Worm (Caenorhabditis elegans): ENCODE measurements around the gene gadr-4.

Gene gadr-4

DNA sequence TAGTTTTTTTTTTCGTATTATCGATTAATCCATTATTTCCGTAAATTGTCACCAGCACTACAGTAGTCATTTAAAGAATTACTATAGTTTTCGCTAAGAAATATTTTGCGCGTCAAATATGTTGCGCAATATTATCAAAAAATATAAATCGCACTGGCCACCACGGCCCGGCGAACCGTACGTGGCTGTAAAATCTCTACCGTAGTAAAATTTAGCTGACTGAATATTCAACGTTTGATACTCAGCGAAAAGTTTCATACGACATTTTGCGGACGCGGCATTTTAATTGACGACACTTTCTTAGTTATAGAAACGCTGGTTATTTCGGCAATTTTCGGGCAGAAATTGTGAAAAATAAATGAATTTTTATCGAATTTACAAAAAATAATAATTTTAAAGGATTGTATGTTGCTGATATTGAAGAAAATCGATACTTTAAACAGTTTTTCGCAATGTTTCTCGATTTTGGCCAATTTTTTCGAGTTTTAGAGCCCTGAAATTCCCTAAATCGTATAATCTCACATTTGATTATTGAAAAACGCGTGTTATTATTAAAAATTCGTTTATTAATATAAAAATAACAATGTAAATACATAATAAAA is 14.4 kb downstream of the gadr-4 start (continued):
- TF ChIP-seq lsy-2 (tag; optimal IDR thresholded peaks at IDR 0.05) (peak; percentile 48 to 74), vab-7 (GFP tag; IDR thresholded peaks at IDR 0.05) (peak; percentile 97), dmd-8 (GFP tag; IDR thresholded peaks at IDR 0.05) (peak; percentile 75; the same call in 1 of the 2 replicates), mes-2 (tag; optimal IDR thresholded peaks at IDR 0.05; ENCODE audit: poor library complexity, severe bottlenecking) (peak; percentile 86), rbr-2 (tag; optimal IDR thresholded peaks at IDR 0.05) (peak; percentile 83), saeg-2 (GFP tag; IDR thresholded peaks at IDR 0.05) (peak; percentile 96), daf-19 (GFP tag; conservative IDR thresholded peaks at IDR 0.05) (peak; percentile 82), mep-1 (tag; optimal IDR thresholded peaks at IDR 0.05) (peak; percentile 28), nhr-48 (tag; optimal IDR thresholded peaks at IDR 0.05) (peak; percentile 40), nhr-102 (tag; optimal IDR thresholded peaks at IDR 0.05) (peak; percentile 91), zfp-3 (GFP tag; conservative IDR thresholded peaks at IDR 0.05) (peak; percentile 100), spr-1 (tag; optimal IDR thresholded peaks at IDR 0.05) (peak; percentile 68), arid-1 (GFP tag; conservative IDR thresholded peaks at IDR 0.05) (peak; percentile 94), lin-29 (GFP tag; IDR thresholded peaks at IDR 0.05) (peak; percentile 99)

ce11 chrII:4045396-4045795 is 17.0 kb downstream of the gadr-4 start, which contains the start of gene K07D4.2:
Gene K07D4.2, minus strand, starts transcription at chrII:4045496.
- TF ChIP-seq spr-1 (tag; optimal IDR thresholded peaks at IDR 0.05) (no peak), egl-27 (tag; optimal IDR thresholded peaks at IDR 0.05) (no peak), ama-1 (optimal IDR thresholded peaks at IDR 0.05) (no peak), unc-39 (tag; optimal IDR thresholded peaks at IDR 0.05) (no peak), vab-7 (GFP tag; IDR thresholded peaks at IDR 0.05) (no peak), snpc-1.2 (GFP tag; IDR thresholded peaks at IDR 0.05) (no peak), nhr-10 (tag; optimal IDR thresholded peaks at IDR 0.05) (no peak)

ce11 chrII:4044349-4044748 is 18.0 kb downstream of the gadr-4 start, which contains the start of gene rpn-11:
Gene rpn-11, minus strand, starts transcription at chrII:4044546.
- TF ChIP-seq unc-130 (GFP tag; optimal IDR thresholded peaks at IDR 0.05) (peak; percentile 60), T20F7.1 (GFP tag; optimal IDR thresholded peaks at IDR 0.05) (no peak), ZK337.2 (GFP tag; IDR thresholded peaks at IDR 0.05) (peak; percentile 49; the same call in 1 of the 2 replicates), nhr-111 (GFP tag; optimal IDR thresholded peaks at IDR 0.05) (no peak), attf-4 (tag; optimal IDR thresholded peaks at IDR 0.05) (no peak), daf-12 (tag; optimal IDR thresholded peaks at IDR 0.05) (no peak), fos-1 (tag; optimal IDR thresholded peaks at IDR 0.05) (no peak), ztf-11 (tag; optimal IDR thresholded peaks at IDR 0.05) (no peak), ces-1 (GFP tag; optimal IDR thresholded peaks at IDR 0.05) (no peak), mxl-2 (GFP tag; conservative IDR thresholded peaks at IDR 0.05) (0 out of 2 replicates have a peak, but pooled peaks have one; percentile 28), zip-11 (GFP tag; IDR thresholded peaks at IDR 0.05) (no peak), F10B5.3 (tag; optimal IDR thresholded peaks at IDR 0.05) (no peak), Y5F2A.4 (GFP tag; optimal IDR thresholded peaks at IDR 0.05) (no peak), lin-29 (GFP tag; IDR thresholded peaks at IDR 0.05) (peak; percentile 74; the same call in 1 of the 2 replicates), Y75B8A.6 (GFP tag; IDR thresholded peaks at IDR 0.05) (0 out of 2 replicates have a peak, but pooled peaks have one; percentile 13), pqm-1 (tag; optimal IDR thresholded peaks at IDR 0.05) (no peak), lin-38 (GFP tag; IDR thresholded peaks at IDR 0.05) (peak; percentile 90), dmd-6 (GFP tag; IDR thresholded peaks at IDR 0.05) (peak; percentile 77), D1046.2 (GFP tag; IDR thresholded peaks at IDR 0.05) (no peak), Y48G9A.11 (GFP tag; IDR thresholded peaks at IDR 0.05) (no peak), mes-2 (tag; optimal IDR thresholded peaks at IDR 0.05; ENCODE audit: poor library complexity, severe bottlenecking) (peak; percentile 93), hmg-1.1 (GFP tag; IDR thresholded peaks at IDR 0.05) (peak; percentile 74), hif-1 (tag; optimal IDR thresholded peaks at IDR 0.05) (peak in 1 of 2 experiments; percentile 66), rbr-2 (tag; optimal IDR thresholded peaks at IDR 0.05) (peak; percentile 90), nhr-48 (tag; optimal IDR thresholded peaks at IDR 0.05) (peak; percentile 63), nhr-237 (tag; optimal IDR thresholded peaks at IDR 0.05) (no peak), nhr-11 (tag; optimal IDR thresholded peaks at IDR 0.05) (peak; percentile 51), saeg-2 (GFP tag; IDR thresholded peaks at IDR 0.05) (no peak), mdt-29 (GFP tag; IDR thresholded peaks at IDR 0.05) (no peak), lim-7 (GFP tag; IDR thresholded peaks at IDR 0.05) (no peak), mdl-1 (tag; optimal IDR thresholded peaks at IDR 0.05) (peak in 1 of 2 experiments; percentile 83), spr-3 (GFP tag; optimal IDR thresholded peaks at IDR 0.05) (peak; percentile 69)
